Fruit fly (Drosophila melanogaster) whole organism, embryonic: ENCODE results near the gene CG17754.

ENCODE experiments used
- Abd-B ChIP-seq: fragments of 200-800 bp; sonication (Bioruptor generic); optimal IDR thresholded peaks from 2 replicates; lab custom pipeline; 2018; ENCODE audit warnings: missing biosample characterization, mild to moderate bottlenecking, missing genetic modification characterization, moderate library complexity
- Antp ChIP-seq: fragments of 200-800 bp; sonication (Bioruptor generic); optimal IDR thresholded peaks from 3 replicates; lab custom pipeline; 2016; ENCODE audit warnings: missing biosample characterization, missing genetic modification characterization
- Atf6 ChIP-seq: fragments of 200-800 bp; sonication (Bioruptor generic); IDR thresholded peaks from 2 replicates; pipeline ENCODE4 v1.3.6; 2022; ENCODE audit warnings: missing biosample characterization, missing genetic modification characterization
- CG10267 ChIP-seq: fragments of 200-800 bp; sonication (Bioruptor generic); optimal IDR thresholded peaks from 2 replicates; lab custom pipeline; 2018; ENCODE audit warnings: missing biosample characterization, mild to moderate bottlenecking, missing genetic modification characterization, moderate library complexity
- CG10366 ChIP-seq: fragments of 200-800 bp; sonication (Bioruptor generic); IDR thresholded peaks from 2 replicates; pipeline ENCODE4 v1.3.6; 2022; ENCODE audit warnings: missing biosample characterization, missing genetic modification characterization
- CG11093 ChIP-seq: fragments of 200-800 bp; sonication (Bioruptor generic); IDR thresholded peaks from 3 replicates; pipeline ENCODE4 v1.3.6; 2022; ENCODE audit warnings: missing biosample characterization, missing genetic modification characterization
- CG1233 ChIP-seq: fragments of 200-800 bp; sonication (Bioruptor generic); optimal IDR thresholded peaks from 4 replicates; lab custom pipeline; 2018; ENCODE audit warnings: missing biosample characterization, mild to moderate bottlenecking, missing genetic modification characterization
- CG15479 ChIP-seq: fragments of 200-800 bp; sonication (Bioruptor generic); optimal IDR thresholded peaks from 3 replicates; lab custom pipeline; 2019; ENCODE audit warnings: missing biosample characterization, mild to moderate bottlenecking, missing genetic modification characterization, moderate library complexity
- CG16813 ChIP-seq: fragments of 200-800 bp; sonication (Bioruptor generic); IDR thresholded peaks from 3 replicates; pipeline ENCODE4 v1.3.6; 2022; ENCODE audit warnings: missing biosample characterization, missing genetic modification characterization; ENCODE audit not compliant: partially characterized antibody
- CG16815 ChIP-seq: fragments of 200-800 bp; sonication (Bioruptor generic); optimal IDR thresholded peaks from 3 replicates; lab custom pipeline; 2017; ENCODE audit warnings: missing biosample characterization, mild to moderate bottlenecking, missing genetic modification characterization
- CG31224 ChIP-seq: fragments of 200-800 bp; sonication (Bioruptor generic); IDR thresholded peaks from 2 replicates; pipeline ENCODE4 v1.3.6; 2022; ENCODE audit warnings: missing biosample characterization, missing genetic modification characterization
- CG31441 ChIP-seq: fragments of 200-800 bp; sonication (Bioruptor generic); IDR thresholded peaks from 2 replicates; pipeline ENCODE4 v1.3.6; 2022; ENCODE audit warnings: missing biosample characterization, missing genetic modification characterization
- CG6689 ChIP-seq: fragments of 200-800 bp; sonication (Bioruptor generic); IDR thresholded peaks from 2 replicates; pipeline ENCODE4 v1.3.6; 2022; ENCODE audit warnings: missing biosample characterization, missing genetic modification characterization
- CG6813 ChIP-seq: fragments of 200-800 bp; sonication (Bioruptor generic); optimal IDR thresholded peaks from 2 replicates; lab custom pipeline; 2017; ENCODE audit warnings: missing biosample characterization, missing genetic modification characterization, mild to moderate bottlenecking, moderate library complexity, missing genetic modification reagents
- CG8924 ChIP-seq: fragments of 200-800 bp; optimal IDR thresholded peaks from 3 replicates; lab custom pipeline; 2019; ENCODE audit warnings: missing biosample characterization, mild to moderate bottlenecking, missing genetic modification characterization, moderate library complexity
- D ChIP-seq, 2 experiments: fragments of 200-800 bp in 1 of 2; fragments of >200 bp in 1 of 2; sonication (Bioruptor generic) in 1 of 2; optimal IDR thresholded peaks; 2 replicates in 1 of 2; 3 replicates in 1 of 2; lab custom pipeline; 2017; ENCODE audit warnings: mild to moderate bottlenecking in 1 of 2, missing biosample characterization in 1 of 2, missing genetic modification characterization in 1 of 2, missing genetic modification reagents in 1 of 2
- Dip2 ChIP-seq: fragments of 200-800 bp; sonication (Bioruptor generic); IDR thresholded peaks from 2 replicates; pipeline ENCODE4 v1.3.6; 2022; ENCODE audit warnings: missing biosample characterization, missing genetic modification characterization
- Drgx ChIP-seq: fragments of 200-800 bp; sonication (Bioruptor generic); IDR thresholded peaks from 2 replicates; pipeline ENCODE4 v1.3.6; 2022; ENCODE audit warnings: missing biosample characterization, missing genetic modification characterization
- Ets65A ChIP-seq: fragments of 200-800 bp; sonication (Bioruptor generic); peaks from one replicate; lab custom pipeline; 2016; ENCODE audit warnings: missing biosample characterization, missing genetic modification characterization
- Lpt ChIP-seq: fragments of >200 bp; optimal IDR thresholded peaks from 2 replicates; lab custom pipeline; 2018; ENCODE audit warnings: missing biosample characterization, missing genetic modification characterization
- Med ChIP-seq: fragments of 200-800 bp; sonication (Bioruptor generic); peaks from one replicate; lab custom pipeline; 2016; ENCODE audit warnings: missing biosample characterization, missing genetic modification characterization, mild to moderate bottlenecking, inconsistent platforms, moderate library complexity
- NC2α ChIP-seq: fragments of 200-800 bp; sonication (Bioruptor generic); optimal IDR thresholded peaks from 2 replicates; lab custom pipeline; 2016; ENCODE audit warnings: missing biosample characterization, missing genetic modification characterization
- NK7.1 ChIP-seq: fragments of 200-800 bp; sonication (Bioruptor generic); optimal IDR thresholded peaks from 3 replicates; lab custom pipeline; 2016; ENCODE audit warnings: missing biosample characterization, missing genetic modification characterization
- ara ChIP-seq: fragments of 200-800 bp; sonication (Bioruptor generic); IDR thresholded peaks from 2 replicates; pipeline ENCODE4 v1.3.6; 2022; ENCODE audit warnings: missing biosample characterization, missing genetic modification characterization
- ci ChIP-seq: fragments of 200-800 bp; sonication (Bioruptor generic); IDR thresholded peaks from 3 replicates; pipeline ENCODE4 v1.3.6; 2022; ENCODE audit warnings: missing biosample characterization, missing genetic modification characterization
- da ChIP-seq: fragments of 200-800 bp; sonication (Bioruptor generic); optimal IDR thresholded peaks from 2 replicates; lab custom pipeline; 2016; ENCODE audit warnings: missing biosample characterization, missing genetic modification characterization
- dm ChIP-seq: fragments of 200-800 bp; sonication (Bioruptor generic); optimal IDR thresholded peaks from 3 replicates; lab custom pipeline; 2016; ENCODE audit warnings: missing biosample characterization, missing genetic modification characterization
- grau ChIP-seq: fragments of 200-800 bp; optimal IDR thresholded peaks from 3 replicates; lab custom pipeline; 2019; ENCODE audit warnings: missing biosample characterization, mild to moderate bottlenecking, missing genetic modification characterization, moderate library complexity
- insv ChIP-seq, 2 experiments: fragments of 200-800 bp; sonication (Bioruptor generic); optimal IDR thresholded peaks; 3 replicates each; lab custom pipeline; 2016 to 2018; ENCODE audit warnings: missing biosample characterization in 2 of 2, missing genetic modification characterization in 2 of 2
- nmo ChIP-seq: fragments of 200-800 bp; sonication (Bioruptor generic); optimal IDR thresholded peaks from 2 replicates; lab custom pipeline; 2018; ENCODE audit warnings: missing biosample characterization, mild to moderate bottlenecking, missing genetic modification characterization, moderate library complexity
- phol ChIP-seq: fragments of 200-800 bp; sonication (Bioruptor generic); optimal IDR thresholded peaks from 3 replicates; lab custom pipeline; 2018; ENCODE audit warnings: missing biosample characterization, mild to moderate bottlenecking, missing genetic modification characterization, moderate library complexity
- psq ChIP-seq: fragments of 200-800 bp; sonication (Bioruptor generic); optimal IDR thresholded peaks from 2 replicates; lab custom pipeline; 2017; ENCODE audit warnings: missing biosample characterization, missing genetic modification characterization
- row ChIP-seq: fragments of 200-800 bp; sonication (Bioruptor generic); IDR thresholded peaks from 3 replicates; pipeline ENCODE4 v1.3.6; 2022; ENCODE audit warnings: missing biosample characterization, missing genetic modification characterization
- scrt ChIP-seq: fragments of 200-800 bp; sonication (Bioruptor generic); optimal IDR thresholded peaks from 2 replicates; lab custom pipeline; 2018; ENCODE audit warnings: missing biosample characterization, mild to moderate bottlenecking, missing genetic modification characterization, moderate library complexity
- seq ChIP-seq: fragments of 200-800 bp; sonication (Bioruptor generic); IDR thresholded peaks from 2 replicates; pipeline ENCODE4 v1.3.6; 2022; ENCODE audit warnings: missing biosample characterization, missing genetic modification characterization
- so ChIP-seq: fragments of 200-800 bp; sonication (Bioruptor generic); IDR thresholded peaks from 3 replicates; pipeline ENCODE4 v1.3.6; 2022; ENCODE audit warnings: missing biosample characterization, missing genetic modification characterization
- stwl ChIP-seq: fragments of 200-800 bp; sonication (Bioruptor generic); optimal IDR thresholded peaks from 3 replicates; lab custom pipeline; 2018; ENCODE audit warnings: missing biosample characterization, mild to moderate bottlenecking, missing genetic modification characterization, moderate library complexity
- trem ChIP-seq: fragments of 200-800 bp; optimal IDR thresholded peaks from 3 replicates; lab custom pipeline; 2019; ENCODE audit warnings: missing biosample characterization, mild to moderate bottlenecking, missing genetic modification characterization, moderate library complexity
- unpg ChIP-seq: fragments of 200-800 bp; sonication (Bioruptor generic); optimal IDR thresholded peaks from 3 replicates; lab custom pipeline; 2018; ENCODE audit warnings: missing biosample characterization, mild to moderate bottlenecking, missing genetic modification characterization, moderate library complexity
- vvl ChIP-seq: fragments of 200-800 bp; sonication (Bioruptor generic); IDR thresholded peaks from 2 replicates; pipeline ENCODE4 v1.3.6; 2022; ENCODE audit warnings: missing biosample characterization, missing genetic modification characterization

Gene CG17754

dm6 chrX:9255964-9256520 is 5.8 kb downstream of the CG17754 start, which contains the start of gene ric8a (continued):
- no peak for TF ChIP-seq Dip2 (GFP tag; lab: Robert Waterston, UW)
- no peak for TF ChIP-seq da (GFP tag; lab: Kevin White, UChicago)
- no peak for TF ChIP-seq Antp (GFP tag; lab: Kevin White, UChicago)
- peak; percentile 67 for TF ChIP-seq trem
- TF ChIP-seq CG15479 (GFP tag; lab: Kevin White, UChicago), result no peak
- no peak for TF ChIP-seq CG1233 (GFP tag; lab: Kevin White, UChicago)
- no peak for TF ChIP-seq CG6813 (GFP tag; lab: Kevin White, UChicago)
- no peak for TF ChIP-seq dm
- TF ChIP-seq ci, result no peak
- peak in 1 of 2 experiments; percentile 93 for TF ChIP-seq insv (GFP tag; optimal IDR thresholded peaks at IDR 0.05; lab: Kevin White, UChicago)
- TF ChIP-seq CG16813, result peak; percentile 85
- peak; percentile 35 for TF ChIP-seq CG8924 (tag; lab: Kevin White, UChicago)
- TF ChIP-seq CG10267 (tag; lab: Kevin White, UChicago), result peak; percentile 34
- TF ChIP-seq scrt (GFP tag; lab: Kevin White, UChicago), result no peak
- TF ChIP-seq D (optimal IDR thresholded peaks at IDR 0.05; lab: Kevin White, UChicago), result no peak
- no peak for TF ChIP-seq D (GFP tag; optimal IDR thresholded peaks at IDR 0.05; lab: Kevin White, UChicago)
- TF ChIP-seq NK7.1 (GFP tag; lab: Kevin White, UChicago), result no peak
- peak; percentile 40 for TF ChIP-seq nmo (GFP tag; lab: Kevin White, UChicago)
- TF ChIP-seq so, result no peak
- TF ChIP-seq seq (GFP tag; lab: Robert Waterston, UW), result no peak
- TF ChIP-seq psq, result no peak
- no peak for TF ChIP-seq Atf6 (GFP tag; lab: Robert Waterston, UW)
- TF ChIP-seq unpg (GFP tag; lab: Kevin White, UChicago), result no peak
- no peak for TF ChIP-seq CG16815
- peak; percentile 52 for TF ChIP-seq stwl (tag; lab: Kevin White, UChicago)
- TF ChIP-seq CG31224 (GFP tag; lab: Robert Waterston, UW), result no peak
- TF ChIP-seq Lpt, result no peak
- TF ChIP-seq vvl (GFP tag; lab: Robert Waterston, UW), result peak; percentile 38; the same call in 1 of the 2 replicates
- TF ChIP-seq CG31441 (GFP tag; lab: Robert Waterston, UW), result no peak
- TF ChIP-seq phol (tag; lab: Kevin White, UChicago), result peak; percentile 14
- TF ChIP-seq CG11093, result no peak

- TF ChIP-seq NC2α (no peak), Drgx (GFP tag; lab: Robert Waterston, UW) (peak; percentile 23; the same call in 1 of the 2 replicates), Med (GFP tag; lab: Kevin White, UChicago) (peak; percentile 24), ara (GFP tag; lab: Robert Waterston, UW) (no peak), row (GFP tag; lab: Robert Waterston, UW) (peak; percentile 33; the same call in 2 of the 3 replicates), CG6689 (GFP tag; lab: Robert Waterston, UW) (0 out of 2 replicates have a peak, but pooled peaks have one; percentile 21), Abd-B (GFP tag; lab: Kevin White, UChicago) (no peak), grau (tag; lab: Kevin White, UChicago) (peak; percentile 69), CG10366 (GFP tag; lab: Robert Waterston, UW) (no peak), Ets65A (GFP tag; lab: Kevin White, UChicago) (peak; percentile 5)
- TF ChIP-seq, all 482 proteins: peak for 6
These were observed 15.9 kb downstream of the CG17754 start for dm6 chrX:9266082-9266481.
